Worm (Caenorhabditis elegans) whole organism, L4/young adult: Measurements from ENCODE around the gene gly-13.

ENCODE experiments used
- W03F9.2 ChIP-seq: fragments of 150-350 bp; optimal IDR thresholded peaks from 2 replicates; lab custom pipeline; 2014; ENCODE audit warnings: missing biosample characterization, missing genetic modification characterization
- dao-5 ChIP-seq: sonication (generic microtip); optimal IDR thresholded peaks from 2 replicates; lab custom pipeline; 2016; ENCODE audit warnings: missing genotype, missing genetic modification characterization, moderate library complexity, missing compliant biosample characterization
- him-1 ChIP-seq: sonication (generic microtip); optimal IDR thresholded peaks from 2 replicates; lab custom pipeline; 2016; ENCODE audit warnings: missing genotype, missing genetic modification reagents, missing genetic modification characterization, missing compliant biosample characterization

DNA sequence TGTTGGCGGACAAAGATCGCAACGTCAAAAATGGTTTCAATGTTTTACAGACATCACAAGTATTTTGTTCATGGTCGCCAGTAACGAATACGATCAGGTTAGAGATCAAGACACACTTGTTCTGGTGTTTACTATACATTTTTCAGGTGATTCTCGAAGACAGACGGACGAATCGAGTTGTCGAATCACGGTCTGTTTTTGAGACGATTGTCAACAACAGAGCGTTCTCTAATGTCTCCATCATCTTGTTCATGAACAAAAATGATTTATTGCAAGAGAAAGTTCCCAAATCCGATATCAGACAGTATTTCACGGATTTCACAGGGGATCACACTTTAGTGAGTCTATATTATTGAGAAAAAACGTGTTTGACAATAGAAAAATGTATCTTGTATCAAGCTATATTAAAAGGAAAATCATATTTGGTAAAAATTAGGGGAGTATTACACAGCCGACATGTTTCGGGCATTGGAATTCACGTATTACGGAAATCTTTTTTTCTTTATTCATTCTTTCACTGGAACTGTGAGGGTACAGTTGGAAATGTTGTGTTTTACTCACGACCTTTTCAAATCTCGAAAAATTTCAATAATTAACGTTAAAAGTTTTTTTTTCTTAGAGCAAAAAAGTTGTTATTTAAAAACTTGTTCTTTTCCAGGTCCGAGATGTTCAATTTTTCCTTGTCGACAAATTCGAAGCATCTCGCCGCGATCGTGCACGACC lies 48.2 kb downstream of the gly-13 start:
- TF ChIP-seq him-1 (no peak), W03F9.2 (no peak), dao-5 (no peak)
